Worm (Caenorhabditis elegans) whole organism, L4 larva: ENCODE data around the gene irg-2.

Source experiments
- D1046.2 ChIP-seq: fragments of 200-800 bp; sonication (Bioruptor generic); IDR thresholded peaks from 2 replicates; pipeline ENCODE4 v1.3.6; 2022; ENCODE audit warnings: missing genetic modification characterization, missing compliant biosample characterization
- F44E2.7 ChIP-seq: fragments of 200-800 bp; sonication (Bioruptor generic); IDR thresholded peaks from 2 replicates; pipeline ENCODE4 v2.1.2; 2022; ENCODE audit warnings: missing genetic modification characterization, missing compliant biosample characterization
- Y105C5A.15 ChIP-seq: fragments of 200-800 bp; sonication (Bioruptor generic); IDR thresholded peaks from 2 replicates; pipeline ENCODE4 v1.3.6; 2022; ENCODE audit warnings: missing genetic modification characterization, missing compliant biosample characterization
- Y75B8A.6 ChIP-seq: fragments of 200-800 bp; sonication (Bioruptor generic); IDR thresholded peaks from 2 replicates; pipeline ENCODE4 v1.3.6; 2022; ENCODE audit warnings: missing genetic modification reagents, missing genetic modification characterization, missing compliant biosample characterization
- ZK337.2 ChIP-seq: fragments of 200-800 bp; sonication (Bioruptor generic); IDR thresholded peaks from 2 replicates; pipeline ENCODE4 v1.3.6; 2022; ENCODE audit warnings: missing genetic modification reagents, missing genetic modification characterization, missing compliant biosample characterization
- ZK546.5 ChIP-seq, 2 experiments: sonication (generic microtip); optimal IDR thresholded peaks; 2 replicates each; lab custom pipeline; 2017; ENCODE audit warnings: missing biosample characterization in 2 of 2, missing genetic modification characterization in 2 of 2
- aha-1 ChIP-seq: fragments of 150-350 bp; peaks from one replicate; lab custom pipeline; 2014; ENCODE audit warnings: missing biosample characterization, missing genetic modification characterization
- ceh-20 ChIP-seq: fragments of 200-800 bp; sonication (Bioruptor generic); IDR thresholded peaks from 2 replicates; pipeline ENCODE4 v1.3.6; 2022; ENCODE audit warnings: missing genetic modification reagents, missing genetic modification characterization, missing compliant biosample characterization
- ces-1 ChIP-seq: fragments of 150-350 bp; sonication (generic microtip); optimal IDR thresholded peaks from 4 replicates; lab custom pipeline; 2014; ENCODE audit warnings: missing biosample characterization, missing genetic modification reagents, missing genetic modification characterization
- ctbp-1 ChIP-seq: fragments of 200-800 bp; sonication (Bioruptor generic); IDR thresholded peaks from 2 replicates; pipeline ENCODE4 v1.3.6; 2022; ENCODE audit warnings: missing genetic modification reagents, missing genetic modification characterization, missing compliant biosample characterization
- daf-16 ChIP-seq, 3 experiments: sonication (generic microtip); optimal IDR thresholded peaks; 2 replicates each; lab custom pipeline; 2016 to 2017; ENCODE audit warnings: missing genetic modification characterization in 3 of 3, missing genetic modification reagents in 3 of 3, mild to moderate bottlenecking in 2 of 3, missing compliant biosample characterization in 2 of 3, missing biosample characterization in 1 of 3, moderate library complexity in 1 of 3
- dpl-1 ChIP-seq: fragments of 150-350 bp; optimal IDR thresholded peaks from 2 replicates; lab custom pipeline; 2014; ENCODE audit warnings: missing biosample characterization, missing genetic modification reagents, missing genetic modification characterization
- duxl-1 ChIP-seq: sonication (generic microtip); optimal IDR thresholded peaks from 2 replicates; lab custom pipeline; 2016; ENCODE audit warnings: mild to moderate bottlenecking, missing genetic modification characterization, moderate library complexity, missing compliant biosample characterization; ENCODE audit not compliant: poor library complexity
- egl-27 ChIP-seq: sonication (generic microtip); optimal IDR thresholded peaks from 3 replicates; lab custom pipeline; 2017; ENCODE audit warnings: missing biosample characterization, missing genetic modification reagents, missing genetic modification characterization
- fkh-10 ChIP-seq: fragments of 150-350 bp; optimal IDR thresholded peaks from 2 replicates; lab custom pipeline; 2014; ENCODE audit warnings: missing biosample characterization, missing genetic modification reagents, missing genetic modification characterization
- fos-1 ChIP-seq: fragments of 150-350 bp; optimal IDR thresholded peaks from 2 replicates; lab custom pipeline; 2014; ENCODE audit warnings: missing biosample characterization, missing genetic modification characterization
- gei-8 ChIP-seq: fragments of 200-800 bp; sonication (Bioruptor generic); optimal IDR thresholded peaks from 2 replicates; lab custom pipeline; 2018; ENCODE audit warnings: mild to moderate bottlenecking, missing genetic modification characterization, missing compliant biosample characterization
- hlh-11 ChIP-seq: fragments of 200-800 bp; sonication (Bioruptor generic); optimal IDR thresholded peaks from 2 replicates; lab custom pipeline; 2018; ENCODE audit warnings: mild to moderate bottlenecking, missing genetic modification characterization, missing compliant biosample characterization
- hlh-30 ChIP-seq: sonication (generic microtip); optimal IDR thresholded peaks from 2 replicates; lab custom pipeline; 2017; ENCODE audit warnings: antibody characterized with exemption, mild to moderate bottlenecking, missing genetic modification characterization, missing compliant biosample characterization; ENCODE audit not compliant: insufficient read depth
- hmg-1.1 ChIP-seq: fragments of 200-800 bp; sonication (Bioruptor generic); IDR thresholded peaks from 2 replicates; pipeline ENCODE4 v1.3.6; 2022; ENCODE audit warnings: missing genetic modification reagents, missing genetic modification characterization, missing compliant biosample characterization
- lin-1 ChIP-seq: fragments of 200-800 bp; sonication (Bioruptor generic); IDR thresholded peaks from 2 replicates; pipeline ENCODE4 v1.3.6; 2022; ENCODE audit warnings: missing genetic modification reagents, missing genetic modification characterization, missing compliant biosample characterization
- lin-15B ChIP-seq: fragments of 150-350 bp; sonication (generic microtip); optimal IDR thresholded peaks from 3 replicates; lab custom pipeline; 2014; ENCODE audit warnings: missing biosample characterization, missing genetic modification characterization
- lin-29 ChIP-seq: fragments of 200-800 bp; sonication (Bioruptor generic); IDR thresholded peaks from 2 replicates; pipeline ENCODE4 v1.3.6; 2022; ENCODE audit warnings: missing genetic modification reagents, missing genetic modification characterization, missing compliant biosample characterization
- lin-38 ChIP-seq: fragments of 200-800 bp; sonication (Bioruptor generic); IDR thresholded peaks from 2 replicates; pipeline ENCODE4 v1.3.6; 2022; ENCODE audit warnings: missing genetic modification reagents, missing genetic modification characterization, missing compliant biosample characterization
- lsy-2 ChIP-seq, 2 experiments: fragments of 150-350 bp in 1 of 2; sonication (generic microtip) in 1 of 2; optimal IDR thresholded peaks; 2 replicates each; lab custom pipeline; 2014 to 2017; ENCODE audit warnings: missing biosample characterization in 2 of 2, missing genetic modification characterization in 2 of 2
- mdl-1 ChIP-seq, 2 experiments: fragments of 150-350 bp in 1 of 2; sonication (generic microtip) in 1 of 2; optimal IDR thresholded peaks; 2 replicates each; lab custom pipeline; 2014 to 2017; ENCODE audit warnings: missing biosample characterization in 2 of 2, missing genetic modification characterization in 2 of 2
- mes-2 ChIP-seq: sonication (generic microtip); optimal IDR thresholded peaks from 2 replicates; lab custom pipeline; 2016; ENCODE audit warnings: missing genotype, mild to moderate bottlenecking, missing genetic modification characterization, missing compliant biosample characterization; ENCODE audit not compliant: poor library complexity, severe bottlenecking
- nhr-25 ChIP-seq: sonication (generic microtip); optimal IDR thresholded peaks from 2 replicates; lab custom pipeline; 2017; ENCODE audit warnings: missing genetic modification characterization, mild to moderate bottlenecking, missing compliant biosample characterization, antibody characterized with exemption, moderate library complexity, borderline replicate concordance; ENCODE audit not compliant: insufficient read depth
- nhr-28 ChIP-seq: fragments of 150-350 bp; optimal IDR thresholded peaks from 2 replicates; lab custom pipeline; 2014; ENCODE audit warnings: missing biosample characterization, missing genetic modification characterization
- nhr-48 ChIP-seq: sonication (generic microtip); optimal IDR thresholded peaks from 2 replicates; lab custom pipeline; 2016; ENCODE audit warnings: mild to moderate bottlenecking, missing genetic modification characterization, missing compliant biosample characterization
- php-3 ChIP-seq: fragments of 200-800 bp; sonication (Bioruptor generic); IDR thresholded peaks from 2 replicates; pipeline ENCODE4 v1.3.6; 2022; ENCODE audit warnings: missing genetic modification reagents, missing genetic modification characterization, missing compliant biosample characterization
- pqm-1 ChIP-seq: sonication (generic microtip); optimal IDR thresholded peaks from 2 replicates; lab custom pipeline; 2017; ENCODE audit warnings: missing biosample characterization, missing genetic modification characterization
- snpc-1.2 ChIP-seq: fragments of 200-800 bp; sonication (Bioruptor generic); IDR thresholded peaks from 2 replicates; pipeline ENCODE4 v1.3.6; 2022; ENCODE audit warnings: missing genetic modification reagents, missing genetic modification characterization, missing compliant biosample characterization
- snpc-4 ChIP-seq: fragments of 150-350 bp; optimal IDR thresholded peaks from 2 replicates; lab custom pipeline; 2014; ENCODE audit warnings: missing biosample characterization, missing genetic modification characterization
- unc-62 ChIP-seq, 3 experiments: fragments of 150-350 bp in 1 of 3; sonication (generic microtip); optimal IDR thresholded peaks in 2 of 3; peaks in 1 of 3; 1 replicate in 1 of 3; 2 replicates in 2 of 3; lab custom pipeline; 2014 to 2017; ENCODE audit warnings: missing biosample characterization in 3 of 3, missing genetic modification characterization in 3 of 3, missing genetic modification reagents in 3 of 3, missing genotype in 1 of 3
- zip-11 ChIP-seq: fragments of 200-800 bp; sonication (Bioruptor generic); IDR thresholded peaks from 2 replicates; pipeline ENCODE4 v1.3.6; 2022; ENCODE audit warnings: missing genetic modification characterization, missing compliant biosample characterization
- zip-2 ChIP-seq: fragments of 150-350 bp; optimal IDR thresholded peaks from 2 replicates; lab custom pipeline; 2014; ENCODE audit warnings: missing biosample characterization, missing genetic modification characterization
- ztf-11 ChIP-seq: fragments of 150-350 bp; optimal IDR thresholded peaks from 2 replicates; lab custom pipeline; 2014; ENCODE audit warnings: missing biosample characterization, missing genetic modification characterization

The irg-2 gene

DNA sequence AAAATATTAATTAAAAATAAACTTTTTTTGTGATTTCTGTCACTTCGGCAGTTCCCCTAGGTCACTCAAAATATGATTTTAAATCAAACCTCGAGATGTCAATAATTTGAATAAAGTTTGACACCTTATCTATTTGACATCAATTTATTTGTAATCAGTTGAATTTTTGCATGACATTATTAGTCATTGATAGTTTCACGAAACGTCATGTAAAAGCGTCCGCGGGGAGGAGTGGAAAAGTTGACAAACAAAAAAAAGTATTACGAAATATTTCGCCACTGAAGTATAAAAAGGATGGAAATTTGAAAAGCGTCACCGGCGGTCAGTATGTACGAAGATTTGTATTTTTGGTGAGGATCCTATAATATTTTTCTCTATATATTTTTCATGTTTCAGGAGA lies 17.2 kb upstream of the irg-2 start, which contains the start of gene K09D9.1 (continued):
- TF ChIP-seq ctbp-1 (GFP tag; lab: Robert Waterston, UW) (no peak), zip-11 (GFP tag; lab: Robert Waterston, UW) (no peak), ztf-11 (no peak), hlh-11 (tag; lab: Kevin White, UChicago) (peak; percentile 84)
- TF ChIP-seq, all 104 proteins: peak for 19

DNA sequence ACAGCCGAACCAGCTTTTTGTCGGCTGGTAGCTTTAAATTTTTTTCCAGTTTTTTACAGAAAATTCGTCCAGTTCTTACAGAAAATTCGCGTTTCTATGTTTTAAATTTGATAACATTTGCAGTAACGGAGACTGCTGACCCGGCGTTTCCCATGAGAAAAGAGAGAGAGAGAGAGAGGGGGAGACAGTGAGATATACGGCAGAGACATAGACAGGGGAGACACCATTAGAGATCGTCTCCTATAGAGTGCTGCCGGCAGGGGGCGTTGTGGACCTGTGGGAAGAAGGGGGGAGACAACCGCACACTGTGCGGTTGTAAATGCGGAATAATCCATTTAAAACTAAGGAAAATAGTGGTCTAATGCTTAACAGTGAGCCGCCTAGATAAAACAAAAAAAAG lies 12.4 kb upstream of the irg-2 start:
- TF ChIP-seq mdl-1 (tag; optimal IDR thresholded peaks at IDR 0.05; lab: Kevin White, UChicago) (no peak), mes-2 (tag; lab: Kevin White, UChicago) (peak; percentile 31), gei-8 (GFP tag; lab: Kevin White, UChicago) (no peak), aha-1 (tag; lab: Kevin White, UChicago) (peak; percentile 31), duxl-1 (tag; lab: Kevin White, UChicago) (peak; percentile 54), hlh-30 (tag; lab: Kevin White, UChicago) (peak; percentile 31), nhr-28 (tag; lab: Kevin White, UChicago) (peak; percentile 1), nhr-25 (tag; lab: Kevin White, UChicago) (no peak), unc-62 (GFP tag; optimal IDR thresholded peaks at IDR 0.05 in 1 of 2; lab: Kevin White, UChicago) (no peak), unc-62 (tag; optimal IDR thresholded peaks at IDR 0.05; lab: Kevin White, UChicago) (no peak)

DNA sequence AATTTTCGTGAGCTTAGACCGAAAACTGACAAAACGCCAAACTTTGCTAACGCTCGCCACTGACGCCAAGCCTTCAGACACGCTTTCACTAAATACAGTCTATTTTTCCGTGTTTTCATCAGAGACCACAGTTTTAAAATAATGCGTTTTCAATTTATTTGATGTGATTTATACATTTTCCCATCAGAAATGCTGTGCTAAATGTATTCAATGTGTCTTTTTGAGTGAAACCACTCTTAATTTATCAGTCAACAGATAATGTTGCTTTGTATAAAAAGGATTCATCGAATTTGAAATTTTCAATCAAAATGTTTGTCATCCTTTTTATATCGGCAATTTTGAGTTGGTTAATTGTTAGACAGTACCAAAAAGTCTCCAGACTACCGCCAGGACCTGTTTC lies 10.7 kb upstream of the irg-2 start, which contains the start of gene cyp-35A4:
cyp-35A4 (plus strand) TSS at position 301 of the 400 bp plus-strand sequence.
- TF ChIP-seq Y105C5A.15 (GFP tag; lab: Robert Waterston, UW), result no peak
- TF ChIP-seq lin-1, result no peak
- TF ChIP-seq dpl-1 (GFP tag; lab: Kevin White, UChicago), result no peak
- no peak for TF ChIP-seq snpc-1.2 (GFP tag; lab: Robert Waterston, UW)
- no peak for TF ChIP-seq lin-29 (GFP tag; lab: Robert Waterston, UW)
- TF ChIP-seq Y75B8A.6 (GFP tag; lab: Robert Waterston, UW), result no peak

DNA sequence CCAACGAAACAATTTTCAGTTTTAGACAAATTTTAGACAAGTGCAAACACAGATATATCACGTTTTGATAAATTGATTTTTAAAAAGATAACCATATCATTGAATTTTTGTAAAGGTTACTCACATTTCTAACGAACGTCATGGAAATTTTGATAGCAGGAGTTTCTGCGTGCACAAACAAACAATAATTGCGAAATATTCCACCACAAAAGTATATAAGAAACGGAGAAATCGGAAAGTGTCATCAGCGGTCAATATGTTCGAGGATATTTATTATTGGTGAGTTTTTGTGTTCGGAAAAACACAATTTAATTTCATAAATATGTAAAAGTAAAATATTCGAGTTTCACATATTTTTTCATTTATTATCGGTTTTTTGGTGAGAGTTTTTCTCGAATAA lies 7.7 kb upstream of the irg-2 start, which contains the start of gene C49G7.7:
C49G7.7 (plus strand) TSS at position 174 of the 400 bp plus-strand sequence.
- TF ChIP-seq ces-1 (GFP tag; lab: Kevin White, UChicago) (no peak), aha-1 (tag; lab: Kevin White, UChicago) (peak; percentile 32), daf-16 (GFP tag; optimal IDR thresholded peaks at IDR 0.05; lab: Kevin White, UChicago) (no peak), daf-16 (tag; optimal IDR thresholded peaks at IDR 0.05; lab: Kevin White, UChicago) (peak; percentile 27), ZK337.2 (GFP tag; lab: Robert Waterston, UW) (no peak), nhr-48 (tag; lab: Kevin White, UChicago) (no peak), lin-38 (GFP tag; lab: Robert Waterston, UW) (no peak), fkh-10 (GFP tag; lab: Kevin White, UChicago) (no peak), ZK546.5 (tag; optimal IDR thresholded peaks at IDR 0.05; lab: Kevin White, UChicago) (no peak), egl-27 (no peak), ceh-20 (no peak), zip-2 (tag; lab: Kevin White, UChicago) (peak; percentile 58), hmg-1.1 (GFP tag; lab: Robert Waterston, UW) (no peak), F44E2.7 (no peak), duxl-1 (tag; lab: Kevin White, UChicago) (no peak), php-3 (no peak), D1046.2 (no peak), mes-2 (tag; lab: Kevin White, UChicago) (no peak), pqm-1 (tag; lab: Kevin White, UChicago) (peak; percentile 29), snpc-4 (tag; lab: Kevin White, UChicago) (no peak), fos-1 (tag; lab: Kevin White, UChicago) (no peak), lin-15B (no peak), lsy-2 (tag; optimal IDR thresholded peaks at IDR 0.05; lab: Kevin White, UChicago) (no peak)
